Worm (Caenorhabditis elegans): Measurements from ENCODE around the gene lin-52.

lin-52 gene

ce11 chrIII:9848603-9849002 is 24.1 kb upstream of the lin-52 start:
- TF ChIP-seq nhr-76 (tag; optimal IDR thresholded peaks at IDR 0.05) (no peak), jun-1 (tag; optimal IDR thresholded peaks at IDR 0.05) (no peak), fkh-10 (GFP tag; optimal IDR thresholded peaks at IDR 0.05) (no peak), lin-39 (tag; optimal IDR thresholded peaks at IDR 0.05) (no peak)

DNA sequence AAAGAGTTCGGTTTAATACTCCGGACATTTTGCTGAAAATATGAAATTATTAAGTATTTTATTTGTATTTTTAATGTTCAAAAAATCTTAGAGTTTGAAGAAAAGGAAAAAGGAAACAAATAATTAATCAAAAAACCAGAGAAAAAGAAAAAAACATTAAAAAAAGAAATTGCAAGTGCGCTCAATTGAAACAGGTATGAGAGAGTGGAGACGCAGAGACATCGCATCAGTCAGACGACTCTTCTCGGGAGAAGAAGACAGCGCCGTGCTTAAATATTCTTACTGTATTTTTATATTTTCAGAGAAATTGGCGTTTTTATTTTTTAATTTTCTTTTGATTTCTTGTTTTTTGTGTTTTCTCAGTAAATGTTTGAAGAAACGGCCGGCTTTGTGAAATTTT is 23.5 kb upstream of the lin-52 start, which contains the start of gene mrpl-36:
TSS of gene mrpl-36 (minus strand) at position 34 of the 400 bp plus-strand sequence.
- TF ChIP-seq lin-39 (tag; optimal IDR thresholded peaks at IDR 0.05) (peak; percentile 10), elt-1 (tag; optimal IDR thresholded peaks at IDR 0.05) (no peak), nhr-43 (tag; optimal IDR thresholded peaks at IDR 0.05; ENCODE audit: poor library complexity, severe bottlenecking) (no peak), ztf-4 (tag; optimal IDR thresholded peaks at IDR 0.05) (no peak), tbx-2 (tag; optimal IDR thresholded peaks at IDR 0.05) (no peak), nfya-1 (tag; optimal IDR thresholded peaks at IDR 0.05; ENCODE audit: insufficient read depth) (peak; percentile 64), pha-4 (tag; optimal IDR thresholded peaks at IDR 0.05) (peak; percentile 55), mml-1 (tag; optimal IDR thresholded peaks at IDR 0.05) (no peak), zag-1 (tag; optimal IDR thresholded peaks at IDR 0.05) (no peak), snpc-4 (tag; optimal IDR thresholded peaks at IDR 0.05) (peak; percentile 5), elt-2 (tag; optimal IDR thresholded peaks at IDR 0.05) (peak; percentile 0), egl-5 (tag; optimal IDR thresholded peaks at IDR 0.05) (peak; percentile 20), lin-15B (tag; optimal IDR thresholded peaks at IDR 0.05) (peak; percentile 73)

DNA sequence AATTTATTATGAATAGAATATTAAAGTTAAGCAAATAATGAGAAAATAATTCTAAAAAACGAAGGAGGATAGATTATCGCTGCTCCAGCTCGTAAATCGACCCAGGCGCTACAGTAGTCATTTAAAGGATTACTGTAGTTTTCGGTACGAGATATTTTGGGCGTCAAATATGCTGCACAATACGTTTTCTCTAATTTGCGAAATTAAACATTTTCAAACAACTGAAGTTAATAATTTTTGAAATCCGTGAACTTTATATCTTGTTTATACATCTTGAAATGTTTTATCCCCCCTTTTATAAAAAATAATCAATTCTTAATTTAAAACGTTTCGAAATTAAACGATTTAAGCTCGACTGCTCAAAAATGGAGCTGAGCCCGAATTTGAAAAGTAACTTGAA is 21.5 kb upstream of the lin-52 start, which contains the start of gene K11H3.2:
TSS of gene K11H3.2 (plus strand) at position 301 of the 400 bp plus-strand sequence.
- TF ChIP-seq egl-27 (tag; optimal IDR thresholded peaks at IDR 0.05): no peak
- no peak for TF ChIP-seq fos-1 (tag; optimal IDR thresholded peaks at IDR 0.05)
- TF ChIP-seq egl-5 (tag; optimal IDR thresholded peaks at IDR 0.05): no peak
- no peak for TF ChIP-seq zag-1 (tag; optimal IDR thresholded peaks at IDR 0.05)
- TF ChIP-seq lin-15B (tag; optimal IDR thresholded peaks at IDR 0.05): no peak
- TF ChIP-seq ama-1 (optimal IDR thresholded peaks at IDR 0.05): no peak
- no peak for TF ChIP-seq sea-2 (GFP tag; optimal IDR thresholded peaks at IDR 0.05)
- TF ChIP-seq skn-1 (tag; optimal IDR thresholded peaks at IDR 0.05): no peak
- TF ChIP-seq nhr-12 (tag; optimal IDR thresholded peaks at IDR 0.05): no peak
- no peak for TF ChIP-seq nhr-43 (tag; optimal IDR thresholded peaks at IDR 0.05; ENCODE audit: poor library complexity, severe bottlenecking)
- no peak for TF ChIP-seq nhr-237 (tag; optimal IDR thresholded peaks at IDR 0.05)
- TF ChIP-seq ceh-28 (tag; optimal IDR thresholded peaks at IDR 0.05): no peak
- TF ChIP-seq pqm-1 (tag; optimal IDR thresholded peaks at IDR 0.05): no peak
- TF ChIP-seq ceh-16 (tag; optimal IDR thresholded peaks at IDR 0.05): no peak
- no peak for TF ChIP-seq unc-62 (GFP tag; optimal IDR thresholded peaks at IDR 0.05)
- TF ChIP-seq mml-1 (tag; optimal IDR thresholded peaks at IDR 0.05): no peak
- no peak for TF ChIP-seq eor-1 (tag; optimal IDR thresholded peaks at IDR 0.05)
- TF ChIP-seq mdl-1 (tag; optimal IDR thresholded peaks at IDR 0.05): no peak
- TF ChIP-seq daf-12 (tag; optimal IDR thresholded peaks at IDR 0.05): no peak
- TF ChIP-seq nhr-23 (tag; optimal IDR thresholded peaks at IDR 0.05): no peak

DNA sequence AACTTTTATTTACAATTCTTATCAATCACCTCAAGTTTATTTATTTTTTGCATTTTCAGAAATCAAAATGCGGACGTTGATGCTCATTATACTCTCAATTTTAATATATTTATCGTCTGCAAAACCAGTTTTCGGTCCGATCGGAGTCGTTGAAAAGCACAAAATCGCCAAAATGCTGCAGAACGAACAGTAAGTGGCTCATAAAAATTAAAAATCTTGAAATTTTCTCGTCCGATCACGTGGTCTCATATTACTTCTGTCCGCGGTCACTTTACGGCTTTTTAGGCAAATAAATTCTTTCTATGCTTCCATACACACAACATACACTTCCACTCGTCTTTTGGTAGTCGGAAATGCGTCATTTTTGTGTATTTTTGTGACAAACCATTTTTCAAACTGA is 19.2 kb upstream of the lin-52 start, which contains the start of gene K11H3.5:
TSS of gene K11H3.5 (plus strand) at position 54 of the 400 bp plus-strand sequence.
- no peak for TF ChIP-seq nhr-28 (tag; optimal IDR thresholded peaks at IDR 0.05)
- no peak for TF ChIP-seq fkh-2 (tag; optimal IDR thresholded peaks at IDR 0.05)
- no peak for TF ChIP-seq daf-12 (tag; optimal IDR thresholded peaks at IDR 0.05)
- TF ChIP-seq nhr-237 (tag; optimal IDR thresholded peaks at IDR 0.05): no peak
- TF ChIP-seq mml-1 (tag; optimal IDR thresholded peaks at IDR 0.05): no peak
- no peak for TF ChIP-seq tbx-2 (tag; optimal IDR thresholded peaks at IDR 0.05)
- TF ChIP-seq nhr-12 (tag; optimal IDR thresholded peaks at IDR 0.05): no peak
- no peak for TF ChIP-seq sea-2 (GFP tag; optimal IDR thresholded peaks at IDR 0.05)
- no peak for TF ChIP-seq nhr-67 (tag; optimal IDR thresholded peaks at IDR 0.05)
- TF ChIP-seq ceh-16 (tag; optimal IDR thresholded peaks at IDR 0.05): no peak
- no peak for TF ChIP-seq nhr-77 (tag; optimal IDR thresholded peaks at IDR 0.05)
- no peak for TF ChIP-seq R02D3.7 (tag; optimal IDR thresholded peaks at IDR 0.05)
- TF ChIP-seq ZK546.5 (tag; optimal IDR thresholded peaks at IDR 0.05): no peak
- no peak for TF ChIP-seq zag-1 (tag; optimal IDR thresholded peaks at IDR 0.05)
- TF ChIP-seq nhr-23 (tag; optimal IDR thresholded peaks at IDR 0.05): no peak
- no peak for TF ChIP-seq lin-39 (tag; optimal IDR thresholded peaks at IDR 0.05)
- TF ChIP-seq nhr-25 (tag; optimal IDR thresholded peaks at IDR 0.05): no peak
- no peak for TF ChIP-seq ama-1 (optimal IDR thresholded peaks at IDR 0.05)
- TF ChIP-seq ceh-28 (tag; optimal IDR thresholded peaks at IDR 0.05): no peak
- no peak for TF ChIP-seq pqm-1 (tag; optimal IDR thresholded peaks at IDR 0.05)

Measured in whole organism, L3 larva.